Worm (Caenorhabditis elegans) whole organism, L1 larva: ENCODE data around the gene pek-1.

ENCODE experiments used
- C34B4.2 ChIP-seq: sonication (generic microtip); optimal IDR thresholded peaks from 2 replicates; lab custom pipeline; 2017; ENCODE audit warnings: mild to moderate bottlenecking, missing genetic modification characterization, missing compliant biosample characterization
- Y116A8C.19 ChIP-seq: sonication (generic microtip); optimal IDR thresholded peaks from 2 replicates; lab custom pipeline; 2016; ENCODE audit warnings: missing compliant biosample characterization, missing genetic modification characterization, borderline replicate concordance
- alr-1 ChIP-seq: fragments of 200-800 bp; sonication (Bioruptor generic); optimal IDR thresholded peaks from 2 replicates; lab custom pipeline; 2018; ENCODE audit warnings: borderline replicate concordance, mild to moderate bottlenecking, missing genetic modification characterization, missing compliant biosample characterization
- aly-2 ChIP-seq: fragments of 150-350 bp; optimal IDR thresholded peaks from 2 replicates; lab custom pipeline; 2014; ENCODE audit warnings: missing biosample characterization, missing genetic modification characterization
- ama-1 ChIP-seq: fragments of 150-350 bp; optimal IDR thresholded peaks from 2 replicates; lab custom pipeline; 2014
- ceh-63 ChIP-seq: fragments of 200-800 bp; sonication (Bioruptor generic); optimal IDR thresholded peaks from 2 replicates; lab custom pipeline; 2018; ENCODE audit warnings: mild to moderate bottlenecking, missing genetic modification characterization, missing compliant biosample characterization
- ceh-90 ChIP-seq: sonication (generic microtip); optimal IDR thresholded peaks from 2 replicates; lab custom pipeline; 2016; ENCODE audit warnings: missing genetic modification characterization, missing compliant biosample characterization
- ces-1 ChIP-seq: fragments of 150-350 bp; optimal IDR thresholded peaks from 2 replicates; lab custom pipeline; 2014; ENCODE audit warnings: missing biosample characterization, missing genetic modification reagents, missing genetic modification characterization
- dsc-1 ChIP-seq: sonication (generic microtip); optimal IDR thresholded peaks from 2 replicates; lab custom pipeline; 2016; ENCODE audit warnings: mild to moderate bottlenecking, missing genetic modification characterization, missing compliant biosample characterization
- efl-1 ChIP-seq, 4 experiments: fragments of 150-350 bp; optimal IDR thresholded peaks in 3 of 4; peaks in 1 of 4; 1 replicate in 1 of 4; 2 replicates in 3 of 4; lab custom pipeline; 2014; ENCODE audit warnings: missing biosample characterization in 2 of 4, missing genetic modification characterization in 2 of 4, missing genetic modification reagents in 2 of 4
- egl-13 ChIP-seq: sonication (generic microtip); optimal IDR thresholded peaks from 2 replicates; lab custom pipeline; 2016; ENCODE audit warnings: missing genotype, missing genetic modification reagents, missing genetic modification characterization, missing compliant biosample characterization
- egl-27 ChIP-seq, 2 experiments: fragments of 150-350 bp in 1 of 2; sonication (generic microtip); optimal IDR thresholded peaks; 3 replicates each; lab custom pipeline; 2017 to 2018; ENCODE audit warnings: missing biosample characterization in 2 of 2, missing genetic modification characterization in 2 of 2, missing genetic modification reagents in 2 of 2
- elt-3 ChIP-seq, 6 experiments: fragments of 150-350 bp in 1 of 6; sonication (generic microtip); optimal IDR thresholded peaks; 2 replicates each; lab custom pipeline; 2017 to 2018; ENCODE audit warnings: missing biosample characterization in 6 of 6, missing genetic modification characterization in 6 of 6, inconsistent platforms in 1 of 6
- fkh-10 ChIP-seq: sonication (generic microtip); optimal IDR thresholded peaks from 2 replicates; lab custom pipeline; 2017; ENCODE audit warnings: missing biosample characterization, missing genetic modification reagents, missing genetic modification characterization
- fos-1 ChIP-seq: fragments of 150-350 bp; optimal IDR thresholded peaks from 2 replicates; lab custom pipeline; 2014; ENCODE audit warnings: missing biosample characterization, missing genetic modification characterization
- hlh-17 ChIP-seq: fragments of 200-800 bp; sonication (Bioruptor generic); optimal IDR thresholded peaks from 2 replicates; lab custom pipeline; 2018; ENCODE audit warnings: missing genetic modification characterization, mild to moderate bottlenecking, missing compliant biosample characterization, moderate library complexity, borderline replicate concordance
- irx-1 ChIP-seq: sonication (generic microtip); optimal IDR thresholded peaks from 2 replicates; lab custom pipeline; 2016; ENCODE audit warnings: missing genetic modification characterization, missing compliant biosample characterization
- jun-1 ChIP-seq: fragments of 150-350 bp; optimal IDR thresholded peaks from 2 replicates; lab custom pipeline; 2014; ENCODE audit warnings: missing biosample characterization, missing genetic modification reagents, missing genetic modification characterization
- lin-14 ChIP-seq: fragments of 200-800 bp; sonication (Bioruptor generic); optimal IDR thresholded peaks from 2 replicates; lab custom pipeline; 2018; ENCODE audit warnings: mild to moderate bottlenecking, missing genetic modification characterization, moderate library complexity, missing compliant biosample characterization
- lin-15B ChIP-seq: fragments of 150-350 bp; sonication (generic microtip); optimal IDR thresholded peaks from 3 replicates; lab custom pipeline; 2014; ENCODE audit warnings: missing biosample characterization, missing genetic modification characterization
- lin-35 ChIP-seq, 2 experiments: fragments of 150-350 bp; optimal IDR thresholded peaks; 2 replicates each; lab custom pipeline; 2014; ENCODE audit warnings: missing biosample characterization in 2 of 2, missing genetic modification characterization in 2 of 2, missing genetic modification reagents in 2 of 2
- lir-3 ChIP-seq: sonication (generic microtip); optimal IDR thresholded peaks from 2 replicates; lab custom pipeline; 2016; ENCODE audit warnings: mild to moderate bottlenecking, missing genetic modification characterization, moderate library complexity, missing compliant biosample characterization; ENCODE audit not compliant: poor library complexity
- mab-9 ChIP-seq: fragments of 200-800 bp; sonication (Bioruptor generic); IDR thresholded peaks from 2 replicates; pipeline ENCODE4 v1.3.6; 2022; ENCODE audit warnings: missing genetic modification reagents, missing genetic modification characterization, missing compliant biosample characterization
- mef-2 ChIP-seq: fragments of 150-350 bp; optimal IDR thresholded peaks from 2 replicates; lab custom pipeline; 2014; ENCODE audit warnings: missing biosample characterization, missing genetic modification characterization
- nhr-12 ChIP-seq: sonication (generic microtip); optimal IDR thresholded peaks from 2 replicates; lab custom pipeline; 2017; ENCODE audit warnings: missing biosample characterization, missing genetic modification characterization
- nhr-19 ChIP-seq: fragments of 200-800 bp; sonication (Bioruptor generic); conservative IDR thresholded peaks from 2 replicates; pipeline ENCODE4 v1.3.6; 2022; ENCODE audit warnings: missing genetic modification characterization, missing compliant biosample characterization
- nhr-76 ChIP-seq: sonication (generic microtip); optimal IDR thresholded peaks from 2 replicates; lab custom pipeline; 2017; ENCODE audit warnings: missing biosample characterization, missing genetic modification characterization
- nhr-77 ChIP-seq: fragments of 150-350 bp; optimal IDR thresholded peaks from 2 replicates; lab custom pipeline; 2014; ENCODE audit warnings: missing biosample characterization, missing genetic modification characterization
- nhr-85 ChIP-seq: sonication (generic microtip); peaks from one replicate; lab custom pipeline; 2016; ENCODE audit warnings: missing genetic modification characterization, inconsistent platforms, missing compliant biosample characterization
- pqm-1 ChIP-seq: sonication (generic microtip); optimal IDR thresholded peaks from 3 replicates; lab custom pipeline; 2017; ENCODE audit warnings: missing biosample characterization, missing genetic modification characterization
- rnt-1 ChIP-seq: sonication (generic microtip); optimal IDR thresholded peaks from 2 replicates; lab custom pipeline; 2016; ENCODE audit warnings: mild to moderate bottlenecking, missing genetic modification characterization, moderate library complexity, missing compliant biosample characterization
- snpc-4 ChIP-seq: fragments of 150-350 bp; optimal IDR thresholded peaks from 2 replicates; lab custom pipeline; 2014; ENCODE audit warnings: missing biosample characterization, missing genetic modification characterization
- sup-37 ChIP-seq: fragments of 200-800 bp; sonication (Bioruptor generic); optimal IDR thresholded peaks from 2 replicates; lab custom pipeline; 2018; ENCODE audit warnings: mild to moderate bottlenecking, missing genetic modification characterization, missing compliant biosample characterization
- swsn-7 ChIP-seq: sonication (generic microtip); optimal IDR thresholded peaks from 2 replicates; lab custom pipeline; 2016; ENCODE audit warnings: missing genetic modification characterization, missing compliant biosample characterization
- unc-30 ChIP-seq: sonication (generic microtip); optimal IDR thresholded peaks from 2 replicates; lab custom pipeline; 2017; ENCODE audit warnings: missing biosample characterization, missing genetic modification characterization
- unc-62 ChIP-seq: fragments of 150-350 bp; optimal IDR thresholded peaks from 2 replicates; lab custom pipeline; 2014; ENCODE audit warnings: missing biosample characterization, missing genetic modification reagents, missing genetic modification characterization
- unc-86 ChIP-seq: sonication (generic microtip); optimal IDR thresholded peaks from 2 replicates; lab custom pipeline; 2016; ENCODE audit warnings: missing genetic modification characterization, missing compliant biosample characterization
- unc-98 ChIP-seq: fragments of 200-800 bp; sonication (Bioruptor generic); IDR thresholded peaks from 2 replicates; pipeline ENCODE4 v1.3.6; 2022; ENCODE audit warnings: missing genetic modification characterization, missing compliant biosample characterization
- zag-1 ChIP-seq: fragments of 150-350 bp; optimal IDR thresholded peaks from 2 replicates; lab custom pipeline; 2014; ENCODE audit warnings: missing biosample characterization, missing genetic modification characterization
- ztf-4 ChIP-seq: fragments of 150-350 bp; optimal IDR thresholded peaks from 2 replicates; lab custom pipeline; 2014; ENCODE audit warnings: missing biosample characterization, missing genetic modification characterization

Gene pek-1

ce11 chrX:11414837-11415550, at the start of gene pek-1 (continued):
- TF ChIP-seq mef-2 (no peak), nhr-77 (tag; lab: Kevin White, UChicago) (peak; percentile 36), C34B4.2 (tag; lab: Kevin White, UChicago) (no peak), ztf-4 (tag; lab: Kevin White, UChicago) (peak; percentile 17), pqm-1 (tag; lab: Kevin White, UChicago) (no peak), unc-62 (GFP tag; lab: Kevin White, UChicago) (no peak), ceh-90 (tag; lab: Kevin White, UChicago) (no peak), lir-3 (tag; lab: Kevin White, UChicago) (peak; percentile 48), nhr-85 (peak; percentile 86), snpc-4 (no peak), dsc-1 (tag; lab: Kevin White, UChicago) (peak; percentile 24), nhr-12 (tag; lab: Kevin White, UChicago) (no peak), Y116A8C.19 (tag; lab: Kevin White, UChicago) (no peak), lin-35 (GFP tag; optimal IDR thresholded peaks at IDR 0.05; lab: Kevin White, UChicago) (peak; percentile 31 to 43), lin-15B (tag; lab: Kevin White, UChicago) (no peak), egl-13 (tag; lab: Kevin White, UChicago) (peak; percentile 15), ama-1 (no peak), aly-2 (tag; lab: Kevin White, UChicago) (no peak), fos-1 (tag; lab: Kevin White, UChicago) (no peak), jun-1 (tag; lab: Kevin White, UChicago) (peak; percentile 13), zag-1 (tag; lab: Kevin White, UChicago) (no peak), ces-1 (GFP tag; lab: Kevin White, UChicago) (no peak), sup-37 (GFP tag; lab: Kevin White, UChicago) (peak; percentile 19), nhr-76 (tag; lab: Kevin White, UChicago) (no peak), elt-3 (tag; optimal IDR thresholded peaks at IDR 0.05; lab: Kevin White, UChicago) (peak in 1 of 6 experiments; percentile 9), unc-30 (no peak), unc-98 (GFP tag; lab: Robert Waterston, UW) (no peak), irx-1 (tag; lab: Kevin White, UChicago) (peak; percentile 52), alr-1 (tag; lab: Kevin White, UChicago) (no peak), swsn-7 (peak; percentile 56), unc-86 (tag; lab: Kevin White, UChicago) (no peak), ceh-63 (no peak), fkh-10 (GFP tag; lab: Kevin White, UChicago) (no peak), hlh-17 (GFP tag; lab: Kevin White, UChicago) (no peak)

- TF ChIP-seq efl-1 (optimal IDR thresholded peaks at IDR 0.05; lab: Kevin White, UChicago) (no peak), efl-1 (GFP tag; optimal IDR thresholded peaks at IDR 0.05 in 1 of 2; lab: Kevin White, UChicago) (peak in 1 of 2 experiments; percentile 22), rnt-1 (tag; lab: Kevin White, UChicago) (peak; percentile 8), dsc-1 (tag; lab: Kevin White, UChicago) (no peak)
These were observed 48.9 kb upstream of the pek-1 start for ce11 chrX:11463568-11463967.

- TF ChIP-seq ama-1 (no peak), nhr-19 (GFP tag; lab: Robert Waterston, UW) (no peak), mab-9 (GFP tag; lab: Robert Waterston, UW) (0 out of 2 replicates have a peak, but pooled peaks have one; percentile 13), efl-1 (optimal IDR thresholded peaks at IDR 0.05; lab: Kevin White, UChicago) (no peak), efl-1 (GFP tag; optimal IDR thresholded peaks at IDR 0.05 in 1 of 2; lab: Kevin White, UChicago) (no peak), lin-14 (peak; percentile 68), egl-27 (tag; optimal IDR thresholded peaks at IDR 0.05; lab: Kevin White, UChicago) (no peak), ces-1 (GFP tag; lab: Kevin White, UChicago) (no peak)
These were observed 48.3 kb upstream of the pek-1 start for ce11 chrX:11463005-11463404.
